Worm (Caenorhabditis elegans): ENCODE data around the gene H38K22.9.

ce11 chrIII:4359208-4359607, 35.2 kb downstream of the H38K22.9 start:
- TF ChIP-seq nhr-237 (tag; optimal IDR thresholded peaks at IDR 0.05): no peak
- TF ChIP-seq tbx-2 (tag; optimal IDR thresholded peaks at IDR 0.05): no peak
- no peak for TF ChIP-seq elt-2 (tag; optimal IDR thresholded peaks at IDR 0.05)
- no peak for TF ChIP-seq lin-39 (tag; optimal IDR thresholded peaks at IDR 0.05)
- no peak for TF ChIP-seq mdl-1 (tag; optimal IDR thresholded peaks at IDR 0.05)
- TF ChIP-seq unc-39 (tag; optimal IDR thresholded peaks at IDR 0.05): no peak
- no peak for TF ChIP-seq snpc-4 (tag; optimal IDR thresholded peaks at IDR 0.05)
- TF ChIP-seq unc-62 (GFP tag; optimal IDR thresholded peaks at IDR 0.05): no peak
- TF ChIP-seq pqm-1 (tag; optimal IDR thresholded peaks at IDR 0.05): no peak
